Worm (Caenorhabditis elegans) whole organism, L4 larva: Measurements from ENCODE around the gene F53F4.2.

Source experiments
- F10B5.3 ChIP-seq: sonication (generic microtip); optimal IDR thresholded peaks from 2 replicates; lab custom pipeline; 2016; ENCODE audit warnings: mild to moderate bottlenecking, missing genetic modification characterization, missing compliant biosample characterization
- T20F7.1 ChIP-seq: fragments of 200-800 bp; sonication (Bioruptor generic); optimal IDR thresholded peaks from 2 replicates; lab custom pipeline; 2018; ENCODE audit warnings: mild to moderate bottlenecking, missing genetic modification characterization, missing compliant biosample characterization
- T26A8.4 ChIP-seq: fragments of 200-800 bp; sonication (Bioruptor generic); IDR thresholded peaks from 2 replicates; pipeline ENCODE4 v1.3.6; 2022; ENCODE audit warnings: missing genetic modification characterization, missing compliant biosample characterization
- ZK337.2 ChIP-seq: fragments of 200-800 bp; sonication (Bioruptor generic); IDR thresholded peaks from 2 replicates; pipeline ENCODE4 v1.3.6; 2022; ENCODE audit warnings: missing genetic modification reagents, missing genetic modification characterization, missing compliant biosample characterization
- ama-1 ChIP-seq: fragments of 150-350 bp; optimal IDR thresholded peaks from 2 replicates; lab custom pipeline; 2014; ENCODE audit warnings: inconsistent platforms, mixed read lengths
- arid-1 ChIP-seq: fragments of 200-800 bp; sonication (Bioruptor generic); conservative IDR thresholded peaks from 2 replicates; pipeline ENCODE4 v1.3.6; 2022; ENCODE audit warnings: missing genetic modification reagents, missing genetic modification characterization, missing compliant biosample characterization
- attf-4 ChIP-seq: sonication (generic microtip); optimal IDR thresholded peaks from 3 replicates; lab custom pipeline; 2017; ENCODE audit warnings: missing biosample characterization, missing genetic modification characterization
- ceh-28 ChIP-seq: fragments of 150-350 bp; optimal IDR thresholded peaks from 2 replicates; lab custom pipeline; 2014; ENCODE audit warnings: missing biosample characterization, missing genetic modification reagents, missing genetic modification characterization
- ceh-82 ChIP-seq: sonication (generic microtip); optimal IDR thresholded peaks from 2 replicates; lab custom pipeline; 2017; ENCODE audit warnings: missing biosample characterization, missing genetic modification characterization
- ces-1 ChIP-seq: fragments of 150-350 bp; sonication (generic microtip); optimal IDR thresholded peaks from 4 replicates; lab custom pipeline; 2014; ENCODE audit warnings: missing biosample characterization, missing genetic modification reagents, missing genetic modification characterization
- cey-2 ChIP-seq: sonication (generic microtip); optimal IDR thresholded peaks from 3 replicates; lab custom pipeline; 2017; ENCODE audit warnings: missing genetic modification characterization, mild to moderate bottlenecking, missing compliant biosample characterization, antibody characterized with exemption, borderline replicate concordance; ENCODE audit not compliant: insufficient read depth
- ctbp-1 ChIP-seq: fragments of 200-800 bp; sonication (Bioruptor generic); IDR thresholded peaks from 2 replicates; pipeline ENCODE4 v1.3.6; 2022; ENCODE audit warnings: missing genetic modification reagents, missing genetic modification characterization, missing compliant biosample characterization
- dmd-6 ChIP-seq: fragments of 200-800 bp; sonication (Bioruptor generic); IDR thresholded peaks from 2 replicates; pipeline ENCODE4 v1.3.6; 2022; ENCODE audit warnings: missing genetic modification reagents, missing genetic modification characterization, missing compliant biosample characterization
- dmd-9 ChIP-seq: fragments of 200-800 bp; sonication (Bioruptor generic); IDR thresholded peaks from 2 replicates; pipeline ENCODE4 v1.3.6; 2022; ENCODE audit warnings: missing genetic modification reagents, missing genetic modification characterization, missing compliant biosample characterization
- dpl-1 ChIP-seq: fragments of 150-350 bp; optimal IDR thresholded peaks from 2 replicates; lab custom pipeline; 2014; ENCODE audit warnings: missing biosample characterization, missing genetic modification reagents, missing genetic modification characterization
- dve-1 ChIP-seq: sonication (generic microtip); optimal IDR thresholded peaks from 2 replicates; lab custom pipeline; 2017; ENCODE audit warnings: antibody characterized with exemption, mild to moderate bottlenecking, missing genetic modification characterization, missing compliant biosample characterization; ENCODE audit not compliant: insufficient read depth
- egl-43 ChIP-seq: fragments of 200-800 bp; sonication (Bioruptor generic); IDR thresholded peaks from 2 replicates; pipeline ENCODE4 v1.3.6; 2022; ENCODE audit warnings: missing genetic modification reagents, missing genetic modification characterization, missing compliant biosample characterization
- fkh-10 ChIP-seq: fragments of 150-350 bp; optimal IDR thresholded peaks from 2 replicates; lab custom pipeline; 2014; ENCODE audit warnings: missing biosample characterization, missing genetic modification reagents, missing genetic modification characterization
- hif-1 ChIP-seq, 2 experiments: sonication (generic microtip); optimal IDR thresholded peaks; 2 replicates each; lab custom pipeline; 2016 to 2017; ENCODE audit warnings: missing compliant biosample characterization in 2 of 2, missing genetic modification characterization in 2 of 2, missing genetic modification reagents in 2 of 2, missing genotype in 2 of 2, mild to moderate bottlenecking in 1 of 2
- hlh-11 ChIP-seq: fragments of 200-800 bp; sonication (Bioruptor generic); optimal IDR thresholded peaks from 2 replicates; lab custom pipeline; 2018; ENCODE audit warnings: mild to moderate bottlenecking, missing genetic modification characterization, missing compliant biosample characterization
- lin-13 ChIP-seq: fragments of 150-350 bp; optimal IDR thresholded peaks from 2 replicates; lab custom pipeline; 2014; ENCODE audit warnings: missing biosample characterization, missing genetic modification reagents, missing genetic modification characterization
- lin-15B ChIP-seq: fragments of 150-350 bp; sonication (generic microtip); optimal IDR thresholded peaks from 3 replicates; lab custom pipeline; 2014; ENCODE audit warnings: missing biosample characterization, missing genetic modification characterization
- lin-39 ChIP-seq: fragments of 150-350 bp; optimal IDR thresholded peaks from 2 replicates; lab custom pipeline; 2014; ENCODE audit warnings: missing biosample characterization, missing genetic modification reagents, missing genetic modification characterization
- lsy-2 ChIP-seq, 2 experiments: fragments of 150-350 bp in 1 of 2; sonication (generic microtip) in 1 of 2; optimal IDR thresholded peaks; 2 replicates each; lab custom pipeline; 2014 to 2017; ENCODE audit warnings: missing biosample characterization in 2 of 2, missing genetic modification characterization in 2 of 2
- madf-5 ChIP-seq, 2 experiments: fragments of 200-800 bp; sonication (Bioruptor generic); IDR thresholded peaks; 2 replicates each; pipeline ENCODE4 v1.3.6; 2022; ENCODE audit warnings: missing compliant biosample characterization in 2 of 2, missing genetic modification characterization in 2 of 2
- madf-9 ChIP-seq: fragments of 200-800 bp; sonication (Bioruptor generic); conservative IDR thresholded peaks from 2 replicates; pipeline ENCODE4 v1.3.6; 2022; ENCODE audit warnings: missing genetic modification reagents, missing genetic modification characterization, missing compliant biosample characterization
- mes-2 ChIP-seq: sonication (generic microtip); optimal IDR thresholded peaks from 2 replicates; lab custom pipeline; 2016; ENCODE audit warnings: missing genotype, mild to moderate bottlenecking, missing genetic modification characterization, missing compliant biosample characterization; ENCODE audit not compliant: poor library complexity, severe bottlenecking
- nhr-10 ChIP-seq: fragments of 150-350 bp; optimal IDR thresholded peaks from 2 replicates; lab custom pipeline; 2014; ENCODE audit warnings: missing biosample characterization, missing genetic modification characterization
- nhr-102 ChIP-seq: sonication (generic microtip); optimal IDR thresholded peaks from 2 replicates; lab custom pipeline; 2016; ENCODE audit warnings: mild to moderate bottlenecking, missing genetic modification characterization, moderate library complexity, missing compliant biosample characterization
- nhr-11 ChIP-seq: fragments of 150-350 bp; optimal IDR thresholded peaks from 2 replicates; lab custom pipeline; 2014; ENCODE audit warnings: missing biosample characterization, missing genetic modification characterization
- nhr-111 ChIP-seq: fragments of 200-800 bp; sonication (Bioruptor generic); optimal IDR thresholded peaks from 2 replicates; lab custom pipeline; 2018; ENCODE audit warnings: mild to moderate bottlenecking, missing genetic modification characterization, missing compliant biosample characterization
- nhr-237 ChIP-seq: sonication (generic microtip); optimal IDR thresholded peaks from 2 replicates; lab custom pipeline; 2017; ENCODE audit warnings: missing biosample characterization, missing genetic modification characterization
- nhr-25 ChIP-seq: sonication (generic microtip); optimal IDR thresholded peaks from 2 replicates; lab custom pipeline; 2017; ENCODE audit warnings: missing genetic modification characterization, mild to moderate bottlenecking, missing compliant biosample characterization, antibody characterized with exemption, moderate library complexity, borderline replicate concordance; ENCODE audit not compliant: insufficient read depth
- nhr-28 ChIP-seq: fragments of 150-350 bp; optimal IDR thresholded peaks from 2 replicates; lab custom pipeline; 2014; ENCODE audit warnings: missing biosample characterization, missing genetic modification characterization
- nhr-41 ChIP-seq: fragments of 200-800 bp; sonication (Bioruptor generic); IDR thresholded peaks from 2 replicates; pipeline ENCODE4 v1.3.6; 2022; ENCODE audit warnings: missing genetic modification reagents, missing genetic modification characterization, missing compliant biosample characterization
- nhr-6 ChIP-seq: fragments of 150-350 bp; optimal IDR thresholded peaks from 2 replicates; lab custom pipeline; 2014; ENCODE audit warnings: missing biosample characterization, missing genetic modification characterization
- nhr-76 ChIP-seq: fragments of 150-350 bp; optimal IDR thresholded peaks from 2 replicates; lab custom pipeline; 2014; ENCODE audit warnings: missing biosample characterization, missing genetic modification characterization
- pqm-1 ChIP-seq: sonication (generic microtip); optimal IDR thresholded peaks from 2 replicates; lab custom pipeline; 2017; ENCODE audit warnings: missing biosample characterization, missing genetic modification characterization
- rbr-2 ChIP-seq: sonication (generic microtip); optimal IDR thresholded peaks from 2 replicates; lab custom pipeline; 2016; ENCODE audit warnings: missing genotype, missing genetic modification characterization, missing compliant biosample characterization
- saeg-2 ChIP-seq: fragments of 200-800 bp; sonication (Bioruptor generic); IDR thresholded peaks from 2 replicates; pipeline ENCODE4 v1.3.6; 2022; ENCODE audit warnings: missing genetic modification reagents, missing genetic modification characterization, missing compliant biosample characterization
- set-16 ChIP-seq: fragments of 200-800 bp; sonication (Bioruptor generic); IDR thresholded peaks from 2 replicates; pipeline ENCODE4 v1.3.6; 2022; ENCODE audit warnings: missing genetic modification reagents, missing genetic modification characterization, missing compliant biosample characterization
- skn-1 ChIP-seq: fragments of 150-350 bp; optimal IDR thresholded peaks from 2 replicates; lab custom pipeline; 2014; ENCODE audit warnings: missing biosample characterization, missing genetic modification characterization
- unc-130 ChIP-seq: sonication (generic microtip); optimal IDR thresholded peaks from 2 replicates; lab custom pipeline; 2016; ENCODE audit warnings: missing genetic modification reagents, missing genetic modification characterization, missing compliant biosample characterization
- unc-39 ChIP-seq: sonication (generic microtip); optimal IDR thresholded peaks from 2 replicates; lab custom pipeline; 2017; ENCODE audit warnings: missing biosample characterization, missing genetic modification characterization
- unc-62 ChIP-seq, 3 experiments: fragments of 150-350 bp in 1 of 3; sonication (generic microtip); optimal IDR thresholded peaks in 2 of 3; peaks in 1 of 3; 1 replicate in 1 of 3; 2 replicates in 2 of 3; lab custom pipeline; 2014 to 2017; ENCODE audit warnings: missing biosample characterization in 3 of 3, missing genetic modification characterization in 3 of 3, missing genetic modification reagents in 3 of 3, missing genotype in 1 of 3
- zag-1 ChIP-seq: fragments of 150-350 bp; optimal IDR thresholded peaks from 2 replicates; lab custom pipeline; 2014; ENCODE audit warnings: missing biosample characterization, missing genetic modification characterization
- zfp-3 ChIP-seq: fragments of 200-800 bp; sonication (Bioruptor generic); conservative IDR thresholded peaks from 2 replicates; pipeline ENCODE4 v1.3.6; 2022; ENCODE audit warnings: missing genetic modification reagents, missing genetic modification characterization, missing compliant biosample characterization
- ztf-11 ChIP-seq: fragments of 150-350 bp; optimal IDR thresholded peaks from 2 replicates; lab custom pipeline; 2014; ENCODE audit warnings: missing biosample characterization, missing genetic modification characterization

F53F4.2 gene

DNA sequence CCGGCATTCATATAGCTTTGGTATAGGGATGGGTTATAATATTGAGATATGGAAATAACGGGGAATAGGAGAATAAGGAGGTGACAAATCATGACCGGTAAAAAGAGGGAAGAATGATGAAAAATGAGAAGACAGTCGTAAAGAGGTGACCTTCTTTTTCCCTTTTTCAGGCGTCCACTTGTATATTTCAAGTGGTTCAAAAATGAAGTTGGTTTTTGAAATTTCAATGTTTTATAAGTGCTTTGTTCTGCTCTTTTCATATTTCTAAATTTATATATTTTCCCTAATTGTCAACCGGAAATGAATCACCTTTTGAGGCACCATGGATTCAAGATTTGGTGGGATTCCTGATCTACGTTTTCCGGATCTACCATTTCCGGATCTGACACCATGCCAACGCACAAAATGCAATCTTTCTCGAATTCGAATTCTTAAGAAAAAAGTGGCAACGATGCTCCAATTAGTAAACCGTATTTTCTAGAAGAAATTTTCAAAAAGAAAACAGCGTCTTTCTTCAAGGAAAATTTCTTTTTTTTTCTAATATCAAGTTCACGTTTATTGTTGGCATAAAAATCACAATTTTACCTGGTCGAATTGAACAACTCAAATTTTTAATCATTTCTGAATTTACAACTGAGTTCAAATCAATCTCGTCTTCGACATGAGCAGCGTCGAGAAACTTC, at the start of gene F53F4.2, which contains the start of gene F53F4.18:
Gene F53F4.2, minus strand, starts transcription at position 101 of the 683 bp plus-strand sequence.
Gene F53F4.18, plus strand, starts transcription at position 633 of the 683 bp plus-strand sequence.
- no peak for TF ChIP-seq zfp-3
- TF ChIP-seq saeg-2 (GFP tag; lab: Robert Waterston, UW), result no peak
- no peak for TF ChIP-seq arid-1 (GFP tag; lab: Robert Waterston, UW)
- TF ChIP-seq madf-5 (GFP tag; IDR thresholded peaks at IDR 0.05; lab: Robert Waterston, UW), result no peak
- no peak for TF ChIP-seq nhr-25 (tag; lab: Kevin White, UChicago)
- TF ChIP-seq skn-1 (tag; lab: Kevin White, UChicago), result no peak
- TF ChIP-seq nhr-28 (tag; lab: Kevin White, UChicago), result no peak
- no peak for TF ChIP-seq nhr-41 (GFP tag; lab: Robert Waterston, UW)
- no peak for TF ChIP-seq egl-43 (GFP tag; lab: Robert Waterston, UW)
- TF ChIP-seq ces-1 (GFP tag; lab: Kevin White, UChicago), result no peak
- TF ChIP-seq nhr-237 (tag; lab: Kevin White, UChicago), result no peak
- no peak for TF ChIP-seq lin-39
- no peak for TF ChIP-seq ctbp-1
- TF ChIP-seq lin-15B (tag; lab: Kevin White, UChicago), result no peak
- TF ChIP-seq T20F7.1, result no peak
- TF ChIP-seq F10B5.3 (tag; lab: Kevin White, UChicago), result no peak

ce11 chrV:13638040-13638439, 48.6 kb upstream of the F53F4.2 start:
- TF ChIP-seq lin-13 (no peak), ces-1 (GFP tag; lab: Kevin White, UChicago) (no peak), nhr-10 (tag; lab: Kevin White, UChicago) (no peak), nhr-28 (tag; lab: Kevin White, UChicago) (peak; percentile 69), ctbp-1 (no peak), hif-1 (tag; optimal IDR thresholded peaks at IDR 0.05; lab: Kevin White, UChicago) (no peak), T26A8.4 (GFP tag; lab: Robert Waterston, UW) (no peak), ztf-11 (tag; lab: Kevin White, UChicago) (no peak), unc-39 (tag; lab: Kevin White, UChicago) (no peak), zfp-3 (no peak), ceh-82 (tag; lab: Kevin White, UChicago) (no peak), ama-1 (lab: Kevin White, UChicago) (no peak), ceh-28 (tag; lab: Kevin White, UChicago) (no peak), rbr-2 (no peak), nhr-11 (no peak), mes-2 (tag; lab: Kevin White, UChicago) (no peak), dmd-9 (GFP tag; lab: Robert Waterston, UW) (no peak), dmd-6 (peak; percentile 78), nhr-102 (tag; lab: Kevin White, UChicago) (no peak), set-16 (GFP tag; lab: Robert Waterston, UW) (no peak), dve-1 (tag; lab: Kevin White, UChicago) (peak; percentile 37), nhr-111 (GFP tag; lab: Kevin White, UChicago) (no peak), unc-62 (GFP tag; optimal IDR thresholded peaks at IDR 0.05 in 1 of 2; lab: Kevin White, UChicago) (no peak), unc-62 (tag; optimal IDR thresholded peaks at IDR 0.05; lab: Kevin White, UChicago) (no peak), hlh-11 (tag; lab: Kevin White, UChicago) (peak; percentile 9), zag-1 (tag; lab: Kevin White, UChicago) (no peak), unc-130 (no peak), dpl-1 (GFP tag; lab: Kevin White, UChicago) (no peak), attf-4 (tag; lab: Kevin White, UChicago) (no peak), lsy-2 (tag; optimal IDR thresholded peaks at IDR 0.05; lab: Kevin White, UChicago) (no peak), saeg-2 (GFP tag; lab: Robert Waterston, UW) (no peak), pqm-1 (tag; lab: Kevin White, UChicago) (peak; percentile 69), nhr-6 (no peak), madf-9 (GFP tag; lab: Robert Waterston, UW) (no peak), ZK337.2 (GFP tag; lab: Robert Waterston, UW) (no peak), nhr-76 (tag; lab: Kevin White, UChicago) (no peak), cey-2 (tag; lab: Kevin White, UChicago) (no peak), fkh-10 (GFP tag; lab: Kevin White, UChicago) (no peak)
